Worm (Caenorhabditis elegans) whole organism, L4 larva: ENCODE results near the gene F35D11.1.

Source experiments
- D1046.2 ChIP-seq: fragments of 200-800 bp; sonication (Bioruptor generic); IDR thresholded peaks from 2 replicates; pipeline ENCODE4 v1.3.6; 2022; ENCODE audit warnings: missing genetic modification characterization, missing compliant biosample characterization
- F44E2.7 ChIP-seq: fragments of 200-800 bp; sonication (Bioruptor generic); IDR thresholded peaks from 2 replicates; pipeline ENCODE4 v2.1.2; 2022; ENCODE audit warnings: missing genetic modification characterization, missing compliant biosample characterization
- R02D3.7 ChIP-seq: fragments of 150-350 bp; sonication (generic microtip); optimal IDR thresholded peaks from 3 replicates; lab custom pipeline; 2014; ENCODE audit warnings: missing biosample characterization, missing genetic modification characterization
- T26A8.4 ChIP-seq: fragments of 200-800 bp; sonication (Bioruptor generic); IDR thresholded peaks from 2 replicates; pipeline ENCODE4 v1.3.6; 2022; ENCODE audit warnings: missing genetic modification characterization, missing compliant biosample characterization
- Y75B8A.6 ChIP-seq: fragments of 200-800 bp; sonication (Bioruptor generic); IDR thresholded peaks from 2 replicates; pipeline ENCODE4 v1.3.6; 2022; ENCODE audit warnings: missing genetic modification reagents, missing genetic modification characterization, missing compliant biosample characterization
- ceh-20 ChIP-seq: fragments of 200-800 bp; sonication (Bioruptor generic); IDR thresholded peaks from 2 replicates; pipeline ENCODE4 v1.3.6; 2022; ENCODE audit warnings: missing genetic modification reagents, missing genetic modification characterization, missing compliant biosample characterization
- ceh-44 ChIP-seq: fragments of 200-800 bp; sonication (Bioruptor generic); IDR thresholded peaks from 2 replicates; pipeline ENCODE4 v1.3.6; 2022; ENCODE audit warnings: missing genetic modification reagents, missing genetic modification characterization, missing compliant biosample characterization
- ceh-82 ChIP-seq: sonication (generic microtip); optimal IDR thresholded peaks from 2 replicates; lab custom pipeline; 2017; ENCODE audit warnings: missing biosample characterization, missing genetic modification characterization
- daf-16 ChIP-seq, 3 experiments: sonication (generic microtip); optimal IDR thresholded peaks; 2 replicates each; lab custom pipeline; 2016 to 2017; ENCODE audit warnings: missing genetic modification characterization in 3 of 3, missing genetic modification reagents in 3 of 3, mild to moderate bottlenecking in 2 of 3, missing compliant biosample characterization in 2 of 3, missing biosample characterization in 1 of 3, moderate library complexity in 1 of 3
- daf-8 ChIP-seq: fragments of 200-800 bp; sonication (Bioruptor generic); IDR thresholded peaks from 2 replicates; pipeline ENCODE4 v1.3.6; 2022; ENCODE audit warnings: missing genetic modification characterization, missing compliant biosample characterization
- dmd-6 ChIP-seq: fragments of 200-800 bp; sonication (Bioruptor generic); IDR thresholded peaks from 2 replicates; pipeline ENCODE4 v1.3.6; 2022; ENCODE audit warnings: missing genetic modification reagents, missing genetic modification characterization, missing compliant biosample characterization
- dmd-8 ChIP-seq: fragments of 200-800 bp; sonication (Bioruptor generic); IDR thresholded peaks from 2 replicates; pipeline ENCODE4 v1.3.6; 2022; ENCODE audit warnings: missing genetic modification characterization, missing compliant biosample characterization
- egl-27 ChIP-seq: sonication (generic microtip); optimal IDR thresholded peaks from 3 replicates; lab custom pipeline; 2017; ENCODE audit warnings: missing biosample characterization, missing genetic modification reagents, missing genetic modification characterization
- hlh-11 ChIP-seq: fragments of 200-800 bp; sonication (Bioruptor generic); optimal IDR thresholded peaks from 2 replicates; lab custom pipeline; 2018; ENCODE audit warnings: mild to moderate bottlenecking, missing genetic modification characterization, missing compliant biosample characterization
- lim-7 ChIP-seq: fragments of 200-800 bp; sonication (Bioruptor generic); IDR thresholded peaks from 2 replicates; pipeline ENCODE4 v1.3.6; 2022; ENCODE audit warnings: missing genetic modification characterization, missing compliant biosample characterization
- lin-1 ChIP-seq: fragments of 200-800 bp; sonication (Bioruptor generic); IDR thresholded peaks from 2 replicates; pipeline ENCODE4 v1.3.6; 2022; ENCODE audit warnings: missing genetic modification reagents, missing genetic modification characterization, missing compliant biosample characterization
- lin-39 ChIP-seq: fragments of 150-350 bp; optimal IDR thresholded peaks from 2 replicates; lab custom pipeline; 2014; ENCODE audit warnings: missing biosample characterization, missing genetic modification reagents, missing genetic modification characterization
- lsy-2 ChIP-seq, 2 experiments: fragments of 150-350 bp in 1 of 2; sonication (generic microtip) in 1 of 2; optimal IDR thresholded peaks; 2 replicates each; lab custom pipeline; 2014 to 2017; ENCODE audit warnings: missing biosample characterization in 2 of 2, missing genetic modification characterization in 2 of 2
- madf-9 ChIP-seq: fragments of 200-800 bp; sonication (Bioruptor generic); conservative IDR thresholded peaks from 2 replicates; pipeline ENCODE4 v1.3.6; 2022; ENCODE audit warnings: missing genetic modification reagents, missing genetic modification characterization, missing compliant biosample characterization
- mep-1 ChIP-seq: fragments of 150-350 bp; sonication (generic microtip); optimal IDR thresholded peaks from 3 replicates; lab custom pipeline; 2014; ENCODE audit warnings: missing biosample characterization, missing genetic modification characterization
- mes-2 ChIP-seq: sonication (generic microtip); optimal IDR thresholded peaks from 2 replicates; lab custom pipeline; 2016; ENCODE audit warnings: missing genotype, mild to moderate bottlenecking, missing genetic modification characterization, missing compliant biosample characterization; ENCODE audit not compliant: poor library complexity, severe bottlenecking
- mxl-2 ChIP-seq: fragments of 200-800 bp; sonication (Bioruptor generic); conservative IDR thresholded peaks from 2 replicates; pipeline ENCODE4 v1.3.6; 2022; ENCODE audit warnings: missing genetic modification reagents, missing genetic modification characterization, missing compliant biosample characterization
- mxl-3 ChIP-seq: fragments of 200-800 bp; sonication (Bioruptor generic); optimal IDR thresholded peaks from 2 replicates; lab custom pipeline; 2018; ENCODE audit warnings: mild to moderate bottlenecking, missing genetic modification characterization, missing compliant biosample characterization
- nhr-11 ChIP-seq: fragments of 150-350 bp; optimal IDR thresholded peaks from 2 replicates; lab custom pipeline; 2014; ENCODE audit warnings: missing biosample characterization, missing genetic modification characterization
- nhr-28 ChIP-seq: fragments of 150-350 bp; optimal IDR thresholded peaks from 2 replicates; lab custom pipeline; 2014; ENCODE audit warnings: missing biosample characterization, missing genetic modification characterization
- nhr-48 ChIP-seq: sonication (generic microtip); optimal IDR thresholded peaks from 2 replicates; lab custom pipeline; 2016; ENCODE audit warnings: mild to moderate bottlenecking, missing genetic modification characterization, missing compliant biosample characterization
- nhr-77 ChIP-seq: fragments of 150-350 bp; optimal IDR thresholded peaks from 2 replicates; lab custom pipeline; 2014; ENCODE audit warnings: missing biosample characterization, missing genetic modification characterization
- pha-4 ChIP-seq, 2 experiments: fragments of 150-350 bp in 1 of 2; fragments of 200-800 bp in 1 of 2; sonication (Bioruptor generic) in 1 of 2; IDR thresholded peaks in 1 of 2; optimal IDR thresholded peaks in 1 of 2; 2 replicates each; pipeline versions ENCODE4 v1.3.6 to Lab custom; 2014 to 2022; ENCODE audit warnings: missing genetic modification characterization in 2 of 2, missing genetic modification reagents in 2 of 2, missing biosample characterization in 1 of 2, missing compliant biosample characterization in 1 of 2
- pqm-1 ChIP-seq: sonication (generic microtip); optimal IDR thresholded peaks from 2 replicates; lab custom pipeline; 2017; ENCODE audit warnings: missing biosample characterization, missing genetic modification characterization
- rbr-2 ChIP-seq: sonication (generic microtip); optimal IDR thresholded peaks from 2 replicates; lab custom pipeline; 2016; ENCODE audit warnings: missing genotype, missing genetic modification characterization, missing compliant biosample characterization
- set-16 ChIP-seq: fragments of 200-800 bp; sonication (Bioruptor generic); IDR thresholded peaks from 2 replicates; pipeline ENCODE4 v1.3.6; 2022; ENCODE audit warnings: missing genetic modification reagents, missing genetic modification characterization, missing compliant biosample characterization
- skn-1 ChIP-seq: fragments of 150-350 bp; optimal IDR thresholded peaks from 2 replicates; lab custom pipeline; 2014; ENCODE audit warnings: missing biosample characterization, missing genetic modification characterization
- spr-1 ChIP-seq: sonication (generic microtip); optimal IDR thresholded peaks from 2 replicates; lab custom pipeline; 2016; ENCODE audit warnings: mild to moderate bottlenecking, missing genetic modification characterization, missing compliant biosample characterization
- unc-39 ChIP-seq: sonication (generic microtip); optimal IDR thresholded peaks from 2 replicates; lab custom pipeline; 2017; ENCODE audit warnings: missing biosample characterization, missing genetic modification characterization
- unc-62 ChIP-seq, 3 experiments: fragments of 150-350 bp in 1 of 3; sonication (generic microtip); optimal IDR thresholded peaks in 2 of 3; peaks in 1 of 3; 1 replicate in 1 of 3; 2 replicates in 2 of 3; lab custom pipeline; 2014 to 2017; ENCODE audit warnings: missing biosample characterization in 3 of 3, missing genetic modification characterization in 3 of 3, missing genetic modification reagents in 3 of 3, missing genotype in 1 of 3
- zip-11 ChIP-seq: fragments of 200-800 bp; sonication (Bioruptor generic); IDR thresholded peaks from 2 replicates; pipeline ENCODE4 v1.3.6; 2022; ENCODE audit warnings: missing genetic modification characterization, missing compliant biosample characterization
- ztf-11 ChIP-seq: fragments of 150-350 bp; optimal IDR thresholded peaks from 2 replicates; lab custom pipeline; 2014; ENCODE audit warnings: missing biosample characterization, missing genetic modification characterization

Gene F35D11.1

ce11 chrII:4673242-4673641, 46.5 kb downstream of the F35D11.1 start:
- TF ChIP-seq mxl-2 (GFP tag; lab: Robert Waterston, UW) = 0 out of 2 replicates have a peak, but pooled peaks have one; percentile 2
- peak; percentile 72 for TF ChIP-seq set-16
- no peak for TF ChIP-seq ceh-82 (tag; lab: Kevin White, UChicago)

- no peak for TF ChIP-seq Y75B8A.6 (GFP tag; lab: Robert Waterston, UW)
- TF ChIP-seq madf-9 (GFP tag; lab: Robert Waterston, UW) = no peak
- no peak for TF ChIP-seq D1046.2 (GFP tag; lab: Robert Waterston, UW)
- TF ChIP-seq zip-11 (GFP tag; lab: Robert Waterston, UW) = no peak
- TF ChIP-seq unc-39 (tag; lab: Kevin White, UChicago) = no peak
- TF ChIP-seq ceh-44 (GFP tag; lab: Robert Waterston, UW) = no peak
- no peak for TF ChIP-seq dmd-8 (GFP tag; lab: Robert Waterston, UW)
- no peak for TF ChIP-seq mep-1 (tag; lab: Kevin White, UChicago)
- no peak for TF ChIP-seq F44E2.7 (GFP tag; lab: Robert Waterston, UW)
- no peak for TF ChIP-seq ztf-11 (tag; lab: Kevin White, UChicago)
- no peak for TF ChIP-seq skn-1 (tag; lab: Kevin White, UChicago)
- no peak for TF ChIP-seq mxl-3 (GFP tag; lab: Kevin White, UChicago)
- TF ChIP-seq lin-39 (tag; lab: Kevin White, UChicago) = no peak
- no peak for TF ChIP-seq egl-27 (tag; lab: Kevin White, UChicago)
- no peak for TF ChIP-seq daf-8 (GFP tag; lab: Robert Waterston, UW)
- no peak for TF ChIP-seq unc-62 (GFP tag; optimal IDR thresholded peaks at IDR 0.05 in 1 of 2; lab: Kevin White, UChicago)
- TF ChIP-seq unc-62 (tag; optimal IDR thresholded peaks at IDR 0.05; lab: Kevin White, UChicago) = no peak
- TF ChIP-seq rbr-2 (tag; lab: Kevin White, UChicago) = no peak
These were observed 47.0 kb downstream of the F35D11.1 start for ce11 chrII:4673670-4674069.

DNA sequence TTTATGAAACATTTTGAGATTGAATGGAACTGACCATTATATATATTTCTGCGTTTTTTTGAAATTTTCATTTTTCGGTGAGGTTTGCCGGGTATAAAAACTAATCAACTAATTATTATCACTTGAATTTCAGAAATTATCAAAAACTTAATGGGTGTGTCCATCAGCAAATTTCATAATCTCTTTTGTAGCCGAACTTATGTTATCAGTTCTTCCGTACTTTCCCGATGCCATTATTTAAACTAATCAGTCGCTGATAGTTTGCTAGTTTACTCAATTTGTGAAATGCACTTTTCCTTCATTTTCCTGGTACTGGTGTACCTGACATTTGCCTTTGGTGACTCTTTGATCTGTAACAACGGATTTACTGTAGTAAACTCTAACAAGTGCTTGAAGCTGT, 47.5 kb downstream of the F35D11.1 start:
- TF ChIP-seq lin-1 (0 out of 2 replicates have a peak, but pooled peaks have one; percentile 42), nhr-48 (tag; lab: Kevin White, UChicago) (peak; percentile 21), pha-4 (GFP tag; IDR thresholded peaks at IDR 0.05; lab: Robert Waterston, UW) (no peak), pha-4 (tag; optimal IDR thresholded peaks at IDR 0.05; lab: Kevin White, UChicago) (no peak), daf-16 (GFP tag; optimal IDR thresholded peaks at IDR 0.05; lab: Kevin White, UChicago) (no peak), daf-16 (tag; optimal IDR thresholded peaks at IDR 0.05; lab: Kevin White, UChicago) (peak; percentile 66), D1046.2 (GFP tag; lab: Robert Waterston, UW) (no peak), dmd-6 (GFP tag; lab: Robert Waterston, UW) (peak; percentile 70), ceh-20 (GFP tag; lab: Robert Waterston, UW) (no peak), lsy-2 (tag; optimal IDR thresholded peaks at IDR 0.05; lab: Kevin White, UChicago) (peak in 1 of 2 experiments; percentile 11), lim-7 (no peak), nhr-28 (tag; lab: Kevin White, UChicago) (peak; percentile 84), nhr-77 (tag; lab: Kevin White, UChicago) (peak; percentile 45), spr-1 (no peak), pqm-1 (tag; lab: Kevin White, UChicago) (peak; percentile 98), hlh-11 (tag; lab: Kevin White, UChicago) (peak; percentile 27)

- TF ChIP-seq nhr-48 (tag; lab: Kevin White, UChicago) (no peak), mes-2 (no peak), R02D3.7 (tag; lab: Kevin White, UChicago) (no peak), dmd-8 (GFP tag; lab: Robert Waterston, UW) (no peak), nhr-11 (tag; lab: Kevin White, UChicago) (no peak), T26A8.4 (GFP tag; lab: Robert Waterston, UW) (no peak)
These were observed 48.8 kb downstream of the F35D11.1 start, which contains the start of gene T05A7.3 for ce11 chrII:4675481-4675880. TSS of gene T05A7.3 (plus strand) at chrII:4675781.
